Worm (Caenorhabditis elegans): Measurements from ENCODE around the gene F48F7.5.

Gene F48F7.5

ce11 chrX:13929534-13929933 is 45.9 kb upstream of the F48F7.5 start, which contains the start of gene meg-1:
TSS of gene meg-1 (minus strand) at chrX:13929634.
- TF ChIP-seq nhr-85 (tag) (peak; percentile 30), aly-2 (tag; optimal IDR thresholded peaks at IDR 0.05) (no peak), swsn-7 (tag; optimal IDR thresholded peaks at IDR 0.05) (no peak), unc-86 (tag; optimal IDR thresholded peaks at IDR 0.05) (no peak), ztf-4 (tag; optimal IDR thresholded peaks at IDR 0.05) (no peak)

ce11 chrX:13934574-13934973 is 40.9 kb upstream of the F48F7.5 start, which contains the start of gene elt-3:
TSS of gene elt-3 (plus strand) at chrX:13934874.
- TF ChIP-seq nhr-47 (tag; optimal IDR thresholded peaks at IDR 0.05) (no peak), lir-3 (tag; optimal IDR thresholded peaks at IDR 0.05; ENCODE audit: poor library complexity) (no peak), tlp-1 (tag; optimal IDR thresholded peaks at IDR 0.05) (no peak), nhr-77 (tag; optimal IDR thresholded peaks at IDR 0.05) (no peak), rnt-1 (tag; optimal IDR thresholded peaks at IDR 0.05) (no peak)

ce11 chrX:13936719-13937118 is 38.7 kb upstream of the F48F7.5 start:
- TF ChIP-seq sptf-1 (tag; optimal IDR thresholded peaks at IDR 0.05) (no peak), mdl-1 (tag; optimal IDR thresholded peaks at IDR 0.05) (no peak), efl-1 (optimal IDR thresholded peaks at IDR 0.05) (no peak), efl-1 (GFP tag; optimal IDR thresholded peaks at IDR 0.05 in 1 of 2) (peak in 1 of 2 experiments; percentile 59), unc-98 (GFP tag; IDR thresholded peaks at IDR 0.05) (no peak), nhr-71 (tag; optimal IDR thresholded peaks at IDR 0.05) (peak; percentile 41), dpl-1 (GFP tag; optimal IDR thresholded peaks at IDR 0.05) (no peak), ceh-88 (GFP tag; IDR thresholded peaks at IDR 0.05) (no peak), blmp-1 (tag; optimal IDR thresholded peaks at IDR 0.05) (peak; percentile 56), tbx-2 (tag; optimal IDR thresholded peaks at IDR 0.05) (peak; percentile 36), C04F5.9 (tag; optimal IDR thresholded peaks at IDR 0.05) (no peak), xbp-1 (tag; optimal IDR thresholded peaks at IDR 0.05) (no peak), fkh-10 (GFP tag; optimal IDR thresholded peaks at IDR 0.05) (no peak), vab-15 (tag; optimal IDR thresholded peaks at IDR 0.05) (no peak), lin-14 (GFP tag; optimal IDR thresholded peaks at IDR 0.05) (peak; percentile 35), nhr-85 (tag) (peak; percentile 88), lin-35 (GFP tag; optimal IDR thresholded peaks at IDR 0.05) (peak in 1 of 2 experiments; percentile 30), C16A3.4 (tag; optimal IDR thresholded peaks at IDR 0.05) (no peak), nhr-90 (tag; optimal IDR thresholded peaks at IDR 0.05; ENCODE audit: poor library complexity) (peak; percentile 39), unc-30 (tag; optimal IDR thresholded peaks at IDR 0.05) (no peak), elt-3 (tag; optimal IDR thresholded peaks at IDR 0.05) (peak; percentile 68 to 98 (median 82)), lsy-2 (tag; optimal IDR thresholded peaks at IDR 0.05) (no peak), nhr-28 (tag; optimal IDR thresholded peaks at IDR 0.05) (no peak), Y116A8C.19 (tag; optimal IDR thresholded peaks at IDR 0.05; ENCODE audit: borderline replicate concordance) (no peak), snu-23 (GFP tag; optimal IDR thresholded peaks at IDR 0.05) (peak; percentile 42), nhr-84 (tag; optimal IDR thresholded peaks at IDR 0.05) (no peak), rnt-1 (tag; optimal IDR thresholded peaks at IDR 0.05) (no peak), nhr-19 (GFP tag; conservative IDR thresholded peaks at IDR 0.05) (0 out of 2 replicates have a peak, but pooled peaks have one; percentile 7), nhr-20 (tag; optimal IDR thresholded peaks at IDR 0.05) (peak; percentile 67)

- no peak for TF ChIP-seq hlh-4 (tag; optimal IDR thresholded peaks at IDR 0.05)
- TF ChIP-seq aly-2 (tag; optimal IDR thresholded peaks at IDR 0.05) = no peak
- no peak for TF ChIP-seq unc-86 (tag; optimal IDR thresholded peaks at IDR 0.05)
- TF ChIP-seq lin-14 (GFP tag; optimal IDR thresholded peaks at IDR 0.05) = peak; percentile 28
- peak; percentile 97 for TF ChIP-seq pqm-1 (tag; optimal IDR thresholded peaks at IDR 0.05)
- peak; percentile 26 for TF ChIP-seq unc-130 (tag; optimal IDR thresholded peaks at IDR 0.05)
- no peak for TF ChIP-seq lin-13 (GFP tag; optimal IDR thresholded peaks at IDR 0.05)
- peak; percentile 96 for TF ChIP-seq elt-2 (tag; optimal IDR thresholded peaks at IDR 0.05)
- TF ChIP-seq fkh-4 (tag; optimal IDR thresholded peaks at IDR 0.05; ENCODE audit: borderline replicate concordance) = no peak
- TF ChIP-seq efl-1 (optimal IDR thresholded peaks at IDR 0.05) = no peak
- peak in 1 of 2 experiments; percentile 12 for TF ChIP-seq efl-1 (GFP tag; optimal IDR thresholded peaks at IDR 0.05 in 1 of 2)
- TF ChIP-seq elt-3 (tag; optimal IDR thresholded peaks at IDR 0.05) = peak; percentile 97 to 100 (median 99)
Observed at ce11 chrX:13937350-13937749, 38.1 kb upstream of the F48F7.5 start.

All from whole organism, L1 larva.